Worm (Caenorhabditis elegans) whole organism, L2 larva: ENCODE results near the gene daam-1.

ENCODE experiments used
- F13H6.1 ChIP-seq: sonication (generic microtip); optimal IDR thresholded peaks from 2 replicates; lab custom pipeline; 2016; ENCODE audit warnings: missing genetic modification characterization, missing compliant biosample characterization
- Y55F3AM.14 ChIP-seq: fragments of 200-800 bp; sonication (Bioruptor generic); optimal IDR thresholded peaks from 2 replicates; lab custom pipeline; 2018; ENCODE audit warnings: mild to moderate bottlenecking, missing genetic modification characterization, missing compliant biosample characterization
- ZK546.5 ChIP-seq: sonication (generic microtip); optimal IDR thresholded peaks from 2 replicates; lab custom pipeline; 2017; ENCODE audit warnings: missing biosample characterization, missing genetic modification characterization
- ceh-82 ChIP-seq: fragments of 150-350 bp; optimal IDR thresholded peaks from 2 replicates; lab custom pipeline; 2014; ENCODE audit warnings: missing biosample characterization, missing genetic modification characterization
- crh-2 ChIP-seq: sonication (generic microtip); optimal IDR thresholded peaks from 2 replicates; lab custom pipeline; 2017; ENCODE audit warnings: missing biosample characterization, missing genetic modification characterization
- dmd-4 ChIP-seq: sonication (generic microtip); optimal IDR thresholded peaks from 2 replicates; lab custom pipeline; 2017; ENCODE audit warnings: missing biosample characterization, missing genetic modification characterization
- egl-27 ChIP-seq: sonication (generic microtip); optimal IDR thresholded peaks from 3 replicates; lab custom pipeline; 2017; ENCODE audit warnings: missing biosample characterization, missing genetic modification reagents, missing genetic modification characterization
- elt-1 ChIP-seq: fragments of 150-350 bp; optimal IDR thresholded peaks from 2 replicates; lab custom pipeline; 2014; ENCODE audit warnings: missing biosample characterization, missing genetic modification characterization
- elt-3 ChIP-seq: sonication (generic microtip); optimal IDR thresholded peaks from 2 replicates; lab custom pipeline; 2017; ENCODE audit warnings: missing biosample characterization, missing genetic modification characterization
- fos-1 ChIP-seq: fragments of 150-350 bp; optimal IDR thresholded peaks from 2 replicates; lab custom pipeline; 2014; ENCODE audit warnings: missing biosample characterization, missing genetic modification characterization
- gmeb-1 ChIP-seq: fragments of 150-350 bp; optimal IDR thresholded peaks from 2 replicates; lab custom pipeline; 2014; ENCODE audit warnings: missing biosample characterization, missing genetic modification characterization
- lin-39 ChIP-seq: fragments of 150-350 bp; optimal IDR thresholded peaks from 2 replicates; lab custom pipeline; 2014; ENCODE audit warnings: missing biosample characterization, missing genetic modification reagents, missing genetic modification characterization
- mab-5 ChIP-seq: fragments of 150-350 bp; optimal IDR thresholded peaks from 2 replicates; lab custom pipeline; 2014; ENCODE audit warnings: missing biosample characterization, missing genetic modification characterization
- mdl-1 ChIP-seq, 2 experiments: fragments of 150-350 bp in 1 of 2; sonication (generic microtip) in 1 of 2; optimal IDR thresholded peaks; 2 replicates each; lab custom pipeline; 2017; ENCODE audit warnings: missing biosample characterization in 2 of 2, missing genetic modification characterization in 2 of 2
- nhr-11 ChIP-seq: fragments of 150-350 bp; optimal IDR thresholded peaks from 2 replicates; lab custom pipeline; 2014; ENCODE audit warnings: missing biosample characterization, missing genetic modification characterization
- nhr-129 ChIP-seq: fragments of 150-350 bp; optimal IDR thresholded peaks from 2 replicates; lab custom pipeline; 2014; ENCODE audit warnings: missing biosample characterization, missing genetic modification characterization
- nhr-21 ChIP-seq: fragments of 150-350 bp; optimal IDR thresholded peaks from 2 replicates; lab custom pipeline; 2014; ENCODE audit warnings: missing biosample characterization, missing genetic modification characterization
- nhr-23 ChIP-seq: fragments of 150-350 bp; optimal IDR thresholded peaks from 2 replicates; lab custom pipeline; 2014; ENCODE audit warnings: missing biosample characterization, missing genetic modification reagents, missing genetic modification characterization
- nhr-25 ChIP-seq: fragments of 150-350 bp; sonication (generic microtip); optimal IDR thresholded peaks from 3 replicates; lab custom pipeline; 2014; ENCODE audit warnings: missing biosample characterization, missing genetic modification characterization
- nhr-6 ChIP-seq: fragments of 150-350 bp; optimal IDR thresholded peaks from 2 replicates; lab custom pipeline; 2014; ENCODE audit warnings: missing biosample characterization, missing genetic modification characterization
- nhr-77 ChIP-seq: fragments of 150-350 bp; optimal IDR thresholded peaks from 2 replicates; lab custom pipeline; 2014; ENCODE audit warnings: missing biosample characterization, missing genetic modification characterization
- sem-4 ChIP-seq: fragments of 150-350 bp; optimal IDR thresholded peaks from 2 replicates; lab custom pipeline; 2014; ENCODE audit warnings: missing biosample characterization, missing genetic modification reagents, missing genetic modification characterization
- sma-3 ChIP-seq: sonication (generic microtip); optimal IDR thresholded peaks from 2 replicates; lab custom pipeline; 2016; ENCODE audit warnings: missing genetic modification reagents, missing genetic modification characterization, missing compliant biosample characterization
- sma-9 ChIP-seq, 2 experiments: fragments of 150-350 bp in 1 of 2; sonication (generic microtip) in 1 of 2; optimal IDR thresholded peaks; 2 replicates each; lab custom pipeline; 2014 to 2016; ENCODE audit warnings: missing genetic modification characterization in 2 of 2, mild to moderate bottlenecking in 1 of 2, missing biosample characterization in 1 of 2, missing compliant biosample characterization in 1 of 2, missing genetic modification reagents in 1 of 2, moderate library complexity in 1 of 2
- snpc-4 ChIP-seq: fragments of 150-350 bp; optimal IDR thresholded peaks from 2 replicates; lab custom pipeline; 2014; ENCODE audit warnings: missing biosample characterization, missing genetic modification characterization
- unc-39 ChIP-seq: fragments of 150-350 bp; optimal IDR thresholded peaks from 2 replicates; lab custom pipeline; 2014; ENCODE audit warnings: missing biosample characterization, missing genetic modification characterization
- unc-55 ChIP-seq: fragments of 150-350 bp; sonication (generic microtip); optimal IDR thresholded peaks from 3 replicates; lab custom pipeline; 2014; ENCODE audit warnings: missing biosample characterization, missing genetic modification reagents, missing genetic modification characterization
- unc-62 ChIP-seq: fragments of 150-350 bp; optimal IDR thresholded peaks from 2 replicates; lab custom pipeline; 2014; ENCODE audit warnings: missing biosample characterization, missing genetic modification reagents, missing genetic modification characterization
- zag-1 ChIP-seq: fragments of 150-350 bp; optimal IDR thresholded peaks from 2 replicates; lab custom pipeline; 2014; ENCODE audit warnings: missing biosample characterization, missing genetic modification characterization
- ztf-1 ChIP-seq: fragments of 200-800 bp; sonication (Bioruptor generic); conservative IDR thresholded peaks from 2 replicates; pipeline ENCODE4 v1.3.6; 2022; ENCODE audit warnings: missing genetic modification characterization, missing compliant biosample characterization
- ztf-11 ChIP-seq: sonication (generic microtip); optimal IDR thresholded peaks from 2 replicates; lab custom pipeline; 2017; ENCODE audit warnings: missing biosample characterization, missing genetic modification characterization
- ztf-4 ChIP-seq: fragments of 150-350 bp; optimal IDR thresholded peaks from 2 replicates; lab custom pipeline; 2014; ENCODE audit warnings: missing biosample characterization, missing genetic modification characterization

The daam-1 gene

ce11 chrV:28270-28669 lies 55.4 kb downstream of the daam-1 start:
- TF ChIP-seq nhr-77 (tag; lab: Kevin White, UChicago): no peak
- TF ChIP-seq sma-9 (GFP tag; optimal IDR thresholded peaks at IDR 0.05; lab: Kevin White, UChicago): no peak
- TF ChIP-seq sma-9 (tag; optimal IDR thresholded peaks at IDR 0.05; lab: Kevin White, UChicago): no peak
- TF ChIP-seq dmd-4: no peak
- no peak for TF ChIP-seq nhr-21 (tag; lab: Kevin White, UChicago)
- no peak for TF ChIP-seq Y55F3AM.14 (GFP tag; lab: Kevin White, UChicago)
- no peak for TF ChIP-seq nhr-11 (tag; lab: Kevin White, UChicago)
- TF ChIP-seq lin-39: no peak

- TF ChIP-seq nhr-25 (tag; lab: Kevin White, UChicago): no peak
- no peak for TF ChIP-seq elt-1
- TF ChIP-seq nhr-23: no peak
- no peak for TF ChIP-seq ztf-4 (tag; lab: Kevin White, UChicago)
- TF ChIP-seq sma-3 (GFP tag; lab: Kevin White, UChicago): no peak
These were observed 56.0 kb downstream of the daam-1 start for ce11 chrV:27604-28003.

- TF ChIP-seq snpc-4 (tag; lab: Kevin White, UChicago): no peak
- TF ChIP-seq sem-4 (tag; lab: Kevin White, UChicago): no peak
- TF ChIP-seq unc-62 (GFP tag; lab: Kevin White, UChicago): no peak
- no peak for TF ChIP-seq sma-3 (GFP tag; lab: Kevin White, UChicago)
- TF ChIP-seq crh-2 (tag; lab: Kevin White, UChicago): no peak
- no peak for TF ChIP-seq F13H6.1
- TF ChIP-seq nhr-6 (tag; lab: Kevin White, UChicago): no peak
- no peak for TF ChIP-seq nhr-129 (tag; lab: Kevin White, UChicago)
- no peak for TF ChIP-seq ZK546.5
- no peak for TF ChIP-seq egl-27
- TF ChIP-seq unc-39: no peak
These were observed 59.5 kb downstream of the daam-1 start for ce11 chrV:24181-24580.

ce11 chrV:21848-22247 lies 61.8 kb downstream of the daam-1 start:
- peak; percentile 51 for TF ChIP-seq gmeb-1 (tag; lab: Kevin White, UChicago)
- peak; percentile 74 for TF ChIP-seq fos-1 (tag; lab: Kevin White, UChicago)
- TF ChIP-seq snpc-4 (tag; lab: Kevin White, UChicago): no peak
- peak; percentile 39 for TF ChIP-seq crh-2 (tag; lab: Kevin White, UChicago)
- no peak for TF ChIP-seq unc-39

- TF ChIP-seq ceh-82 (tag; lab: Kevin White, UChicago) (no peak), sem-4 (tag; lab: Kevin White, UChicago) (no peak), crh-2 (tag; lab: Kevin White, UChicago) (no peak), zag-1 (tag; lab: Kevin White, UChicago) (no peak), gmeb-1 (tag; lab: Kevin White, UChicago) (no peak), mab-5 (tag; lab: Kevin White, UChicago) (no peak), ztf-11 (tag; lab: Kevin White, UChicago) (no peak), unc-62 (GFP tag; lab: Kevin White, UChicago) (no peak), ztf-1 (GFP tag; lab: Robert Waterston, UW) (no peak), unc-55 (GFP tag; lab: Kevin White, UChicago) (no peak), ztf-4 (tag; lab: Kevin White, UChicago) (no peak), elt-3 (tag; lab: Kevin White, UChicago) (no peak), sma-9 (GFP tag; optimal IDR thresholded peaks at IDR 0.05; lab: Kevin White, UChicago) (no peak), sma-9 (tag; optimal IDR thresholded peaks at IDR 0.05; lab: Kevin White, UChicago) (no peak), mdl-1 (tag; optimal IDR thresholded peaks at IDR 0.05; lab: Kevin White, UChicago) (no peak)
These were observed 63.1 kb downstream of the daam-1 start, which contains the start of gene egl-8 for ce11 chrV:20518-20917. Gene egl-8, plus strand, starts transcription at chrV:20818.
